Worm (Caenorhabditis elegans): ENCODE measurements around the gene pan-1.
A peak's percentile ranks its signal among the peaks of the same experiment; 100 is the strongest.

The pan-1 gene

DNA sequence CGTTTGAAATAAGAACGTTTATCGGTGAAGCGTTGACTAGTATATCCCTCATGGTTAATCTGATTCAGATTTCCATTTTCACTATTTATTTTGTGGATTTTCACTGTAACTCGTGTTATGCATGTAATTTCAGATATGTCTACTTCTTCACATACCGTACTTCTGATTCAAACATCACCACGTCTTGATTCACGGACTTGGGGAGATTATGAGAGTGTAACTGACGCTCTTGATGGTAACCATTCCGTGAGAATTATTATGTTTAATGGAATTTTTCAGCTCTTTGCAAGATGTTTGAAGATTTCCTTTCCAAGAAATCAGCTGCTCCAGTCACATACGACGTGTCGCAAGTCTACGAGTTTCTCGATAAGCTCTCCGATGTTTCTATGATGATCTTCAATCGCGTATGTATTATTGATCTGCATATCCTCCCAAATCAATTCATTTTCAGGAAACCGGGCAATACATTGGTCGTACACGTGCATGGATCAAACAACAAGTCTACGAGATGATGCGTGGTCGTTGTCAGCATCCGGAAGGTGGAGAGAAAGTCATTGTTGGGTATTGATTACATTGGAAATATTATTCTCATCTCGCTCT lies 30.7 kb downstream of the pan-1 start, which contains the start of gene erh-2:
Gene erh-2 (plus strand): TSS at position 134 of the 600 bp plus-strand sequence.
- no peak for TF ChIP-seq hlh-13 (GFP tag; optimal IDR thresholded peaks at IDR 0.05)
- no peak for TF ChIP-seq nhr-232 (tag; optimal IDR thresholded peaks at IDR 0.05)
- TF ChIP-seq rnt-1 (tag; optimal IDR thresholded peaks at IDR 0.05), result no peak
- TF ChIP-seq sdc-2 (tag; optimal IDR thresholded peaks at IDR 0.05), result no peak
- TF ChIP-seq ceh-30 (tag; optimal IDR thresholded peaks at IDR 0.05), result no peak

DNA sequence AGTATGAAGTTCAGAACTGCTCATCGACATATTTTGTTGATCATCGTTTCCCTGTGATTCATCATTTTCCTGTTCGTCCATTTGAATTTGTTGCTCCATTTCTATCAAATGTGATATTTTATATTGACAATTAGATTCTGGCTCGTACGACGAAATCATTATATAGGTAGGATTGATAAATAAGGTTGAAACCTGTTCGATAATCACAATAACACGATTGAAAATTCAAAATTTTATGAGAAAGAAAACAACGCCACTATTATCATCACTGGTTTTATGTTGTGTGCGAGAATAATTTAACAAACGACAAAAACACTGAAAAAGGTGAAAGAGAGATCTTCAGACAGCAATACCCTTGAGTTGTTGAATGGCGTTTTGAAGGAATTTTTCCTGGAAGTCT lies 31.8 kb downstream of the pan-1 start, which contains the start of gene apc-11:
Gene apc-11 (minus strand): TSS at position 101 of the 400 bp plus-strand sequence.
- TF ChIP-seq pha-2 (tag; optimal IDR thresholded peaks at IDR 0.05) (no peak), fax-1 (tag; optimal IDR thresholded peaks at IDR 0.05) (no peak), tbx-7 (tag; optimal IDR thresholded peaks at IDR 0.05) (no peak), sdc-2 (tag; optimal IDR thresholded peaks at IDR 0.05) (no peak), pqm-1 (tag; optimal IDR thresholded peaks at IDR 0.05) (no peak), ceh-48 (tag; optimal IDR thresholded peaks at IDR 0.05) (no peak)

DNA sequence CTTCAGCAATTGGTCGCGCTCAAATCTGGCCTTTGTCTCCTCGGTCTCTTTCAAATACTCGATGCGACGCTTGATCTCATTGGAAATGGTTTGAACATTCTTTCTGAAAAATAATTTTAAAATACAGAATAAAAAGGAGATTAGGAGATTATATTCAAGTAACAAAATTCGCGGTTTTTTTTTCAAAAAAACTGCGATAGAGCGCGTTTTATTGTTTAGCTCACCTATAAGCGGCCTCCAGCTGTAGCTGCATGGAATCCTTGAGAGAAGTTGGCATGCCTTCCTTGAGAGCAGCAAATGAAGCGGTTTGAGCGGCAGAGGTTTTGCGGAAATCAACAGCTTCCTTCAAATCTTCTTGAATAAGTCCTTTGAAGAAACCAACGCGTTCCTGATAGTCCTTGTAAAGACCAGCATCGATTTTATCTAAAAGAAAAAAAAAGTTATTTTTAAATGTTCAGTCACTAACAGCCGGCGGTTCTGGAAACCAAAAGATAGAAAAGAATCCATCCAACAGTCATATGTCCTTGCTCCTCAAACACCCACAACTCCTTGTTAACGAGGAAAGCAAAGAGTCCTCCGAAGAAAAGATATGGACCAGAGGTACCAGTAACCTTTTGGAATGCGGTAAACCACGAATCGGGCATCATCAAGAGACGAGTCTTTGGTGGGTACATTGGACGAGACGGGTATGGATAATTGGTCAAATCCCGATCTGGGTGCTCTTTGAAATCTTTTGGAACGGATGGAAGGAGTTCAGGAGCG lies 32.4 kb downstream of the pan-1 start:
- TF ChIP-seq Y22D7AL.16 (tag; optimal IDR thresholded peaks at IDR 0.05) (no peak), ceh-22 (tag; optimal IDR thresholded peaks at IDR 0.05) (no peak), ets-4 (tag; optimal IDR thresholded peaks at IDR 0.05) (no peak), pqm-1 (tag; optimal IDR thresholded peaks at IDR 0.05) (no peak), elt-2 (tag; optimal IDR thresholded peaks at IDR 0.05) (no peak), elt-4 (tag; optimal IDR thresholded peaks at IDR 0.05) (no peak), pha-2 (tag; optimal IDR thresholded peaks at IDR 0.05) (no peak), tbx-7 (tag; optimal IDR thresholded peaks at IDR 0.05) (no peak), ama-1 (optimal IDR thresholded peaks at IDR 0.05) (no peak), zip-5 (tag; optimal IDR thresholded peaks at IDR 0.05) (no peak), pag-3 (tag; optimal IDR thresholded peaks at IDR 0.05; ENCODE audit: borderline replicate concordance) (no peak)

DNA sequence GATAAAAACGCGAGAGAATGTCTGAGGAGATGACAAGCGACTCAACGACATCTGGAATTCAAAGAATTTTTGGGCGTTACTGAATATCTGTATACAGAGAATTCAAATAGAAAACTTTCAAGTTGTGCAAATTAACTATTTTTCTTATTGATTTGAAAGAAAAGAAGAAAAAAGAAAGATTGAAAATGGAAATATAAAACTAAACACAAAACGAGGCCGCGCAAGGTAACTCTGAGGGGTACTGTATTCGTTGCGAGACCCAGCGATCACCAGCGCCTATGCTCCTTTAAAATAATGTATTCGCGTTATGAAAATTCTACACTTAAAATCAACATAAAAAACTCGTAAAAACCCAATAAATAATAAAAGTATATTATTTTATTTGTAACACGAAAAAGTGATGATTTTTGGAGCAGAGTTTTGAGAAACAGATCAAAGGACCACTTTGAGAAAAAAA lies 33.3 kb downstream of the pan-1 start, which contains the start of gene asb-1:
Gene asb-1 (minus strand): TSS at position 51 of the 457 bp plus-strand sequence.
- TF ChIP-seq eyg-1 (tag; optimal IDR thresholded peaks at IDR 0.05), result no peak
- TF ChIP-seq pros-1 (tag; optimal IDR thresholded peaks at IDR 0.05), result no peak
- no peak for TF ChIP-seq madf-2 (tag; optimal IDR thresholded peaks at IDR 0.05)
- no peak for TF ChIP-seq ttx-3 (tag; optimal IDR thresholded peaks at IDR 0.05)
- no peak for TF ChIP-seq pax-1 (tag; optimal IDR thresholded peaks at IDR 0.05)
- TF ChIP-seq syd-9 (tag; optimal IDR thresholded peaks at IDR 0.05), result no peak
- TF ChIP-seq lim-6 (tag; optimal IDR thresholded peaks at IDR 0.05), result no peak
- TF ChIP-seq sdc-2 (tag; optimal IDR thresholded peaks at IDR 0.05), result no peak
- TF ChIP-seq K02D7.2 (tag; optimal IDR thresholded peaks at IDR 0.05), result no peak
- no peak for TF ChIP-seq pat-9 (tag; optimal IDR thresholded peaks at IDR 0.05)
- no peak for TF ChIP-seq C38D4.7 (GFP tag; optimal IDR thresholded peaks at IDR 0.05)
- no peak for TF ChIP-seq fax-1 (tag; optimal IDR thresholded peaks at IDR 0.05)
- TF ChIP-seq ceh-30 (tag; optimal IDR thresholded peaks at IDR 0.05), result no peak
- TF ChIP-seq hlh-15 (tag; optimal IDR thresholded peaks at IDR 0.05), result no peak

DNA sequence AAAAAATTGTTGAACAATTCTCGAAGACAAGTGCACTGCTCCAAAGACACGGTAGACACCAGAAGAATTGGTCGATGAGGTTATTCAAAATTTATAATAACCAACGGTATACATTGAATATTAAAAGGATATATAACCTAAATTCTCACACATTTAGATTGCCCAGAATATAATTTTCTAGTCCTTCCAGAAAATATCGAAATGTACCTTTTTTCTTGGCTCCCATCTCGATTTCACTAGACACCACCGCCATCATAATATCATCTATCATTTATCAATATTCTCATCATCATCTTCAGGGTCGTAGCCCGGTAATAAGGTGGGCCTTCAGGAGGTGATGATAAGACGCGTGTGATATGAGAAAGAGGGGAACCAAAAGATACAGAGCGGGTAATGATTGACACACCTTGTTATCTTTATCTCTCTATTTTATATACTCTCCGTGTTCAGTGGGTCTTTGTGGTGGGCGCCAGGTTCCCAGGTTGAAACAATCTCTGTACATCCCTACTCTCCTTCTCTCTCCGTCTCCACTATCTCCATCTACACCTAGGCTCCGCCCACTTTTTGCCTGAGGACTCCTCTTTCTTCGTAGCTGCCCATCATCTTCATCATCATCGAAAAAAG lies 37.7 kb downstream of the pan-1 start, which contains the start of gene mab-21:
Gene mab-21 (plus strand): TSS at position 615 of the 624 bp plus-strand sequence.
- TF ChIP-seq pax-1 (tag; optimal IDR thresholded peaks at IDR 0.05), result no peak
- peak; percentile 70 for TF ChIP-seq elt-2 (tag; optimal IDR thresholded peaks at IDR 0.05)
- peak; percentile 25 for TF ChIP-seq unc-55 (GFP tag; optimal IDR thresholded peaks at IDR 0.05)

Measured in whole organism, late embryonic.